Fruit fly (Drosophila melanogaster): ENCODE data around the gene CG12480.

- no peak for TF ChIP-seq CG8478 (optimal IDR thresholded peaks at IDR 0.05)
- no peak for TF ChIP-seq CG2889 (GFP tag; IDR thresholded peaks at IDR 0.05)
Observed at dm6 chrX:14209209-14209781, 39.9 kb downstream of the CG12480 start.
